Fruit fly (Drosophila melanogaster) whole organism, embryonic: ENCODE results near the gene RapGAP1.

Source experiments
- ATbp ChIP-seq: fragments of 200-800 bp; sonication (Bioruptor generic); optimal IDR thresholded peaks from 2 replicates; lab custom pipeline; 2017; ENCODE audit warnings: missing biosample characterization, mild to moderate bottlenecking, missing genetic modification characterization, missing genetic modification reagents
- Adf1 ChIP-seq: fragments of 200-800 bp; sonication (Bioruptor generic); IDR thresholded peaks from 2 replicates; pipeline ENCODE4 v1.3.6; 2022; ENCODE audit warnings: missing biosample characterization, missing genetic modification characterization
- BEAF-32 ChIP-seq: fragments of 200-800 bp; sonication (Bioruptor generic); optimal IDR thresholded peaks from 3 replicates; lab custom pipeline; 2017; ENCODE audit warnings: missing biosample characterization, missing genetic modification characterization, mild to moderate bottlenecking, moderate library complexity, missing genetic modification reagents
- Bgb ChIP-seq: fragments of 200-800 bp; sonication (Bioruptor generic); IDR thresholded peaks from 2 replicates; pipeline ENCODE4 v1.3.6; 2022; ENCODE audit warnings: missing biosample characterization, missing genetic modification characterization; ENCODE audit not compliant: partially characterized antibody
- CG10274 ChIP-seq: fragments of 200-800 bp; sonication (Bioruptor generic); optimal IDR thresholded peaks from 3 replicates; lab custom pipeline; 2017; ENCODE audit warnings: missing biosample characterization, mild to moderate bottlenecking, missing genetic modification characterization
- CG10979 ChIP-seq: fragments of 200-800 bp; sonication (Bioruptor generic); optimal IDR thresholded peaks from 2 replicates; lab custom pipeline; 2018; ENCODE audit warnings: missing biosample characterization, mild to moderate bottlenecking, missing genetic modification characterization, moderate library complexity
- CG11695 ChIP-seq: fragments of 200-800 bp; sonication (Bioruptor generic); IDR thresholded peaks from 3 replicates; pipeline ENCODE4 v1.3.6; 2022; ENCODE audit warnings: missing biosample characterization, missing genetic modification characterization
- CG12236 ChIP-seq: fragments of 200-800 bp; sonication (Bioruptor generic); optimal IDR thresholded peaks from 2 replicates; lab custom pipeline; 2016; ENCODE audit warnings: missing biosample characterization, missing genetic modification characterization
- CG12299 ChIP-seq: fragments of 200-800 bp; sonication (Bioruptor generic); optimal IDR thresholded peaks from 2 replicates; lab custom pipeline; 2018; ENCODE audit warnings: missing biosample characterization, mild to moderate bottlenecking, missing genetic modification characterization
- CG1602 ChIP-seq: fragments of 200-800 bp; sonication (Bioruptor generic); optimal IDR thresholded peaks from 3 replicates; lab custom pipeline; 2016; ENCODE audit warnings: missing biosample characterization, missing genetic modification characterization
- CG1603 ChIP-seq: fragments of 200-800 bp; sonication (Bioruptor generic); optimal IDR thresholded peaks from 2 replicates; lab custom pipeline; 2019; ENCODE audit warnings: missing biosample characterization, mild to moderate bottlenecking, missing genetic modification characterization, moderate library complexity
- CG17359 ChIP-seq: fragments of 200-800 bp; sonication (Bioruptor generic); optimal IDR thresholded peaks from 3 replicates; lab custom pipeline; 2018; ENCODE audit warnings: missing biosample characterization, mild to moderate bottlenecking, missing genetic modification characterization, moderate library complexity
- CG17361 ChIP-seq: fragments of 200-800 bp; sonication (Bioruptor generic); IDR thresholded peaks from 3 replicates; pipeline ENCODE4 v1.3.6; 2022; ENCODE audit warnings: missing biosample characterization, missing genetic modification characterization
- CG2875 ChIP-seq: fragments of 200-800 bp; sonication (Bioruptor generic); optimal IDR thresholded peaks from 2 replicates; lab custom pipeline; 2017; ENCODE audit warnings: missing biosample characterization, mild to moderate bottlenecking, missing genetic modification characterization, missing genetic modification reagents
- CG2889 ChIP-seq: fragments of 200-800 bp; sonication (Bioruptor generic); IDR thresholded peaks from 3 replicates; pipeline ENCODE4 v1.3.6; 2022; ENCODE audit warnings: missing biosample characterization, missing genetic modification characterization
- CG3281 ChIP-seq: fragments of 200-800 bp; sonication (Bioruptor generic); optimal IDR thresholded peaks from 3 replicates; lab custom pipeline; 2017; ENCODE audit warnings: missing biosample characterization, mild to moderate bottlenecking, missing genetic modification characterization
- CG33557 ChIP-seq: fragments of 200-800 bp; sonication (Bioruptor generic); optimal IDR thresholded peaks from 2 replicates; lab custom pipeline; 2019; ENCODE audit warnings: missing biosample characterization, mild to moderate bottlenecking, missing genetic modification characterization, moderate library complexity
- CG3407 ChIP-seq: fragments of 200-800 bp; sonication (Bioruptor generic); optimal IDR thresholded peaks from 2 replicates; lab custom pipeline; 2018; ENCODE audit warnings: missing biosample characterization, mild to moderate bottlenecking, missing genetic modification characterization
- CG4360 ChIP-seq: fragments of 200-800 bp; sonication (Bioruptor generic); IDR thresholded peaks from 2 replicates; pipeline ENCODE4 v1.3.6; 2022; ENCODE audit warnings: missing biosample characterization, missing genetic modification characterization
- CG6175 ChIP-seq: fragments of 200-800 bp; sonication (Bioruptor generic); IDR thresholded peaks from 3 replicates; pipeline ENCODE4 v1.3.6; 2022; ENCODE audit warnings: missing biosample characterization, missing genetic modification characterization
- CG6254 ChIP-seq: fragments of 200-800 bp; sonication (Bioruptor generic); optimal IDR thresholded peaks from 3 replicates; lab custom pipeline; 2017; ENCODE audit warnings: mild to moderate bottlenecking, missing biosample characterization, missing genetic modification reagents, missing genetic modification characterization
- CG7357 ChIP-seq: fragments of 200-800 bp; sonication (Bioruptor generic); IDR thresholded peaks from 3 replicates; pipeline ENCODE4 v1.3.6; 2022; ENCODE audit warnings: missing biosample characterization, missing genetic modification characterization
- CG7372 ChIP-seq: fragments of 200-800 bp; sonication (Bioruptor generic); IDR thresholded peaks from 2 replicates; pipeline ENCODE4 v1.3.6; 2022; ENCODE audit warnings: missing biosample characterization, missing genetic modification characterization
- CG9797 ChIP-seq: fragments of 200-800 bp; sonication (Bioruptor generic); optimal IDR thresholded peaks from 3 replicates; lab custom pipeline; 2018; ENCODE audit warnings: missing biosample characterization, mild to moderate bottlenecking, missing genetic modification characterization
- Dad ChIP-seq: fragments of 200-800 bp; sonication (Bioruptor generic); optimal IDR thresholded peaks from 3 replicates; lab custom pipeline; 2016; ENCODE audit warnings: missing biosample characterization, missing genetic modification characterization
- Dll ChIP-seq: fragments of 200-800 bp; sonication (Bioruptor generic); IDR thresholded peaks from 4 replicates; pipeline ENCODE4 v1.3.6; 2022; ENCODE audit warnings: missing biosample characterization, missing genetic modification characterization; ENCODE audit not compliant: partially characterized antibody
- Kr ChIP-seq: fragments of 200-800 bp; sonication (Bioruptor generic); optimal IDR thresholded peaks from 2 replicates; lab custom pipeline; 2017; ENCODE audit warnings: missing biosample characterization, mild to moderate bottlenecking, missing genetic modification characterization
- MTF-1 ChIP-seq: fragments of 200-800 bp; sonication (Bioruptor generic); optimal IDR thresholded peaks from 2 replicates; lab custom pipeline; 2018; ENCODE audit warnings: missing biosample characterization, mild to moderate bottlenecking, missing genetic modification characterization, borderline replicate concordance
- Mes4 ChIP-seq: fragments of 200-800 bp; sonication (Bioruptor generic); optimal IDR thresholded peaks from 2 replicates; lab custom pipeline; 2016; ENCODE audit warnings: missing biosample characterization, missing genetic modification characterization
- NfI ChIP-seq: fragments of 200-800 bp; sonication (Bioruptor generic); optimal IDR thresholded peaks from 3 replicates; lab custom pipeline; 2018; ENCODE audit warnings: missing biosample characterization, mild to moderate bottlenecking, missing genetic modification characterization, moderate library complexity
- Oaz ChIP-seq: fragments of 200-800 bp; sonication (Bioruptor generic); IDR thresholded peaks from 2 replicates; pipeline ENCODE4 v1.3.6; 2022; ENCODE audit warnings: missing biosample characterization, missing genetic modification characterization
- Poxn ChIP-seq: fragments of 200-800 bp; sonication (Bioruptor generic); IDR thresholded peaks from 2 replicates; pipeline ENCODE4 v1.3.6; 2022; ENCODE audit warnings: missing biosample characterization, missing genetic modification characterization
- Sox100B ChIP-seq: fragments of 200-800 bp; sonication (Bioruptor generic); optimal IDR thresholded peaks from 3 replicates; lab custom pipeline; 2018; ENCODE audit warnings: missing biosample characterization, mild to moderate bottlenecking, missing genetic modification characterization
- ash1 ChIP-seq: fragments of 200-800 bp; sonication (Bioruptor generic); optimal IDR thresholded peaks from 2 replicates; lab custom pipeline; 2018; ENCODE audit warnings: missing biosample characterization, mild to moderate bottlenecking, missing genetic modification characterization
- caup ChIP-seq: fragments of 200-800 bp; sonication (Bioruptor generic); optimal IDR thresholded peaks from 3 replicates; lab custom pipeline; 2017; ENCODE audit warnings: missing biosample characterization, mild to moderate bottlenecking, missing genetic modification characterization, moderate library complexity; ENCODE audit not compliant: severe bottlenecking
- chinmo ChIP-seq: fragments of 200-800 bp; sonication (Bioruptor generic); IDR thresholded peaks from 4 replicates; pipeline ENCODE4 v1.3.6; 2022; ENCODE audit warnings: missing biosample characterization, missing genetic modification characterization; ENCODE audit not compliant: partially characterized antibody
- jing ChIP-seq: fragments of 200-800 bp; sonication (Bioruptor generic); optimal IDR thresholded peaks from 2 replicates; lab custom pipeline; 2018; ENCODE audit warnings: missing biosample characterization, mild to moderate bottlenecking, missing genetic modification characterization
- onecut ChIP-seq: fragments of 200-800 bp; sonication (Bioruptor generic); IDR thresholded peaks from 2 replicates; pipeline ENCODE4 v1.3.6; 2022; ENCODE audit warnings: missing biosample characterization, missing genetic modification characterization
- pan ChIP-seq, 4 experiments: fragments of >200 bp in 3 of 4; fragments of 200-800 bp in 1 of 4; sonication (Bioruptor generic) in 1 of 4; optimal IDR thresholded peaks in 3 of 4; IDR thresholded peaks in 1 of 4; 2 replicates each; pipeline versions ENCODE4 v1.3.6 to Lab custom; 2017 to 2022; ENCODE audit warnings: missing biosample characterization in 2 of 4, missing genetic modification characterization in 2 of 4, mixed read lengths in 1 of 4
- ranshi ChIP-seq: fragments of 200-800 bp; sonication (Bioruptor generic); IDR thresholded peaks from 2 replicates; pipeline ENCODE4 v1.3.6; 2022; ENCODE audit warnings: missing biosample characterization, missing genetic modification characterization
- salm ChIP-seq: fragments of 200-800 bp; sonication (Bioruptor generic); optimal IDR thresholded peaks from 2 replicates; lab custom pipeline; 2018; ENCODE audit warnings: missing biosample characterization, mild to moderate bottlenecking, missing genetic modification characterization
- sc ChIP-seq, 3 experiments: fragments of >200 bp in 2 of 3; fragments of 200-800 bp in 1 of 3; sonication (Bioruptor generic) in 1 of 3; optimal IDR thresholded peaks; 2 replicates in 2 of 3; 3 replicates in 1 of 3; lab custom pipeline; 2017; ENCODE audit warnings: mild to moderate bottlenecking in 1 of 3, missing biosample characterization in 1 of 3, missing genetic modification characterization in 1 of 3, missing genetic modification reagents in 1 of 3
- slp2 ChIP-seq: fragments of 200-800 bp; sonication (Bioruptor generic); optimal IDR thresholded peaks from 2 replicates; lab custom pipeline; 2016; ENCODE audit warnings: missing biosample characterization, missing genetic modification characterization
- sqz ChIP-seq: fragments of 200-800 bp; sonication (Bioruptor generic); optimal IDR thresholded peaks from 3 replicates; lab custom pipeline; 2018; ENCODE audit warnings: missing biosample characterization, mild to moderate bottlenecking, missing genetic modification characterization
- sr ChIP-seq: fragments of 200-800 bp; sonication (Bioruptor generic); IDR thresholded peaks from 3 replicates; pipeline ENCODE4 v1.3.6; 2022; ENCODE audit warnings: missing biosample characterization, missing genetic modification characterization
- sug ChIP-seq: fragments of 200-800 bp; optimal IDR thresholded peaks from 2 replicates; lab custom pipeline; 2019; ENCODE audit warnings: missing biosample characterization, mild to moderate bottlenecking, missing genetic modification characterization, moderate library complexity
- tin ChIP-seq: fragments of 200-800 bp; sonication (Bioruptor generic); optimal IDR thresholded peaks from 3 replicates; lab custom pipeline; 2016; ENCODE audit warnings: missing biosample characterization, missing genetic modification characterization
- tup ChIP-seq: fragments of 200-800 bp; sonication (Bioruptor generic); optimal IDR thresholded peaks from 2 replicates; lab custom pipeline; 2016; ENCODE audit warnings: missing biosample characterization, mild to moderate bottlenecking, missing genetic modification characterization, moderate library complexity
- wor ChIP-seq: fragments of 200-800 bp; sonication (Bioruptor generic); IDR thresholded peaks from 2 replicates; pipeline ENCODE4 v1.3.6; 2022; ENCODE audit warnings: missing biosample characterization, missing genetic modification characterization

The RapGAP1 gene

DNA sequence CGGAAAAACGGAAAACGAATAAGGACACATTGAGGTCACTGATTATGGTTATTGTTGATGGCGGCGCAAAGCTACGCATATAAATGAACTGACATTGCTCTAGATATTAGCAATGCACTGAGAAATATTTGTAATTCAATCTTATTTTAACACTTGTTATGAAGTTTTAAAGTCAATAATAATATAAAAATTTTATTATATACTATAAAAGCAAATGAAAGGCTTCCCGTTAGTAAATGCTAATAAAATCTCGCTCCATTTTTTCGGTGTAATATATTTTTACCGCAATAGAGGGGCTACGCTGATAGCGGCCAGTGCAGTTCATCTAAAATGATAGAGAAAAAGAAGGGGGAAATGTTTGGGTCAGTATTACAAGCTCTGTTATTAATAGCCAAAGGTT, 86.9 kb downstream of the RapGAP1 start (continued):
- TF ChIP-seq tin (GFP tag; lab: Kevin White, UChicago), result peak; percentile 14
- no peak for TF ChIP-seq Adf1 (GFP tag; lab: Robert Waterston, UW)
- peak; percentile 63; the same call in 2 of the 3 replicates for TF ChIP-seq CG11695
- TF ChIP-seq Bgb (GFP tag; lab: Robert Waterston, UW), result no peak
- peak; percentile 53 for TF ChIP-seq CG10979
- no peak for TF ChIP-seq caup (GFP tag; lab: Kevin White, UChicago)
- no peak for TF ChIP-seq pan (optimal IDR thresholded peaks at IDR 0.05; lab: Kevin White, UChicago)
- peak in 1 of 2 experiments; percentile 66 for TF ChIP-seq pan (GFP tag; optimal IDR thresholded peaks at IDR 0.05 in 1 of 2, IDR thresholded peaks at IDR 0.05 in 1 of 2)
- no peak for TF ChIP-seq CG6175 (GFP tag; lab: Robert Waterston, UW)
- no peak for TF ChIP-seq Dad (GFP tag; lab: Kevin White, UChicago)
- peak; percentile 35; the same call in 1 of the 2 replicates for TF ChIP-seq Oaz (GFP tag; lab: Robert Waterston, UW)
- TF ChIP-seq Sox100B (GFP tag; lab: Kevin White, UChicago), result peak; percentile 41
- peak; percentile 75 for TF ChIP-seq CG17359
- no peak for TF ChIP-seq Kr (GFP tag; lab: Kevin White, UChicago)
- TF ChIP-seq CG12236 (GFP tag; lab: Kevin White, UChicago), result no peak
- no peak for TF ChIP-seq sc (optimal IDR thresholded peaks at IDR 0.05; lab: Kevin White, UChicago)
- no peak for TF ChIP-seq sc (GFP tag; optimal IDR thresholded peaks at IDR 0.05; lab: Kevin White, UChicago)
- TF ChIP-seq CG7372 (GFP tag; lab: Robert Waterston, UW), result 0 out of 2 replicates have a peak, but pooled peaks have one; percentile 7
- peak; percentile 49; the same call in 1 of the 2 replicates for TF ChIP-seq ranshi (GFP tag; lab: Robert Waterston, UW)
- TF ChIP-seq NfI (GFP tag; lab: Kevin White, UChicago), result no peak
- no peak for TF ChIP-seq CG4360
- peak; percentile 43 for TF ChIP-seq CG3281 (GFP tag; lab: Kevin White, UChicago)
- TF ChIP-seq BEAF-32, result no peak
- no peak for TF ChIP-seq Poxn
- no peak for TF ChIP-seq chinmo
- peak; percentile 51 for TF ChIP-seq ATbp (GFP tag; lab: Kevin White, UChicago)
- TF ChIP-seq CG7357 (GFP tag; lab: Robert Waterston, UW), result 0 out of 3 replicates have a peak, but pooled peaks have one; percentile 19
- no peak for TF ChIP-seq ash1
- TF ChIP-seq CG3407 (GFP tag; lab: Kevin White, UChicago), result peak; percentile 16
- TF ChIP-seq CG6254 (GFP tag; lab: Kevin White, UChicago), result peak; percentile 35
- TF ChIP-seq CG17361 (GFP tag; lab: Robert Waterston, UW), result peak; percentile 45; the same call in 2 of the 3 replicates
- no peak for TF ChIP-seq CG33557
- TF ChIP-seq CG12299 (tag; lab: Kevin White, UChicago), result peak; percentile 41
- peak; percentile 45; the same call in 1 of the 2 replicates for TF ChIP-seq wor (GFP tag; lab: Robert Waterston, UW)
- TF ChIP-seq CG1603, result no peak
- TF ChIP-seq tup, result no peak
- TF ChIP-seq CG10274, result no peak
- TF ChIP-seq jing (GFP tag; lab: Kevin White, UChicago), result no peak
- no peak for TF ChIP-seq sug (tag; lab: Kevin White, UChicago)
- TF ChIP-seq MTF-1 (GFP tag; lab: Kevin White, UChicago), result no peak
- TF ChIP-seq CG2875 (GFP tag; lab: Kevin White, UChicago), result no peak
- no peak for TF ChIP-seq CG9797 (GFP tag; lab: Kevin White, UChicago)
- no peak for TF ChIP-seq sr (GFP tag; lab: Robert Waterston, UW)
- TF ChIP-seq Mes4 (GFP tag; lab: Kevin White, UChicago), result no peak
- TF ChIP-seq CG2889, result no peak
- TF ChIP-seq sqz (GFP tag; lab: Kevin White, UChicago), result peak; percentile 15
- TF ChIP-seq Dll, result no peak
- no peak for TF ChIP-seq slp2 (GFP tag; lab: Kevin White, UChicago)
- TF ChIP-seq salm (tag; lab: Kevin White, UChicago), result no peak
- peak; percentile 11; the same call in 1 of the 2 replicates for TF ChIP-seq onecut
- peak; percentile 0 for TF ChIP-seq CG1602 (GFP tag; lab: Kevin White, UChicago)
